Fruit fly (Drosophila melanogaster) whole organism: Measurements from ENCODE around the gene CG9452.

Source experiments
- Dll ChIP-seq: fragments of >200 bp; optimal IDR thresholded peaks from 2 replicates; lab custom pipeline; 2017
- EcR ChIP-seq, 2 experiments: fragments of >200 bp; optimal IDR thresholded peaks; 2 replicates each; lab custom pipeline; 2017; ENCODE audit warnings: missing biosample characterization in 2 of 2, missing genetic modification characterization in 2 of 2, missing genetic modification reagents in 2 of 2
- pan ChIP-seq: fragments of >200 bp; optimal IDR thresholded peaks from 2 replicates; lab custom pipeline; 2017
- psq ChIP-seq: fragments of >200 bp; optimal IDR thresholded peaks from 2 replicates; lab custom pipeline; 2017
- usp ChIP-seq: fragments of >200 bp; optimal IDR thresholded peaks from 2 replicates; lab custom pipeline; 2017; ENCODE audit warnings: missing biosample characterization, missing genetic modification characterization, mixed read lengths

DNA sequence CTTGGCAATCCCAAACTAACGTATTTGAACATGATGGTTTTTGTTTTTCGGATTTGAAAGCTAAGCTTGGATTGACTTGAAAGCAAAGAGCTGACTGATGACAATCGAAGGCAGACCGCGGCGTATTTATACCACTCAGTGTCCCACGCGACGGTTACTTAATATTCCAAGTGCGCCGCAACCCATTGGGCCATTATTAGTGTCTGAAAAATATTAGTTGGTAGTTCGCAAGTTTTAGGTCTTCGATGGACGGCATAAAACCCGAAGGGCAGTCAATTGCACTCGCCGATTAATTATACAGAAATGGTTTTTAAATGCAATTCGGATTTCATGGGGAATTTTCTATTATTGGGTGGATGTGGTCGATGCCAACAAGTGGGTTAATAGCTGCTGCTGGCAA lies 39.0 kb downstream of the CG9452 start, which contains the start of gene CG14095:
- TF ChIP-seq psq (no peak), pan (lab: Kevin White, UChicago) (no peak), Dll (lab: Kevin White, UChicago) (no peak), usp (no peak), EcR (GFP tag; optimal IDR thresholded peaks at IDR 0.05; lab: Kevin White, UChicago) (no peak)
